Worm (Caenorhabditis elegans) whole organism, young adult: ENCODE measurements around the gene hphd-1.

Experiments used
- C17E4.6 ChIP-seq: fragments of 200-800 bp; sonication (Bioruptor generic); IDR thresholded peaks from 2 replicates; pipeline ENCODE4 v1.3.6; 2022; ENCODE audit warnings: missing genetic modification reagents, missing genetic modification characterization, missing compliant biosample characterization
- athp-1 ChIP-seq: sonication (generic microtip); optimal IDR thresholded peaks from 2 replicates; lab custom pipeline; 2017; ENCODE audit warnings: mild to moderate bottlenecking, missing genetic modification characterization, missing compliant biosample characterization
- mel-28 ChIP-seq: sonication (generic microtip); optimal IDR thresholded peaks from 2 replicates; lab custom pipeline; 2016; ENCODE audit warnings: borderline replicate concordance, mild to moderate bottlenecking, missing genetic modification characterization, missing compliant biosample characterization

hphd-1 gene

DNA sequence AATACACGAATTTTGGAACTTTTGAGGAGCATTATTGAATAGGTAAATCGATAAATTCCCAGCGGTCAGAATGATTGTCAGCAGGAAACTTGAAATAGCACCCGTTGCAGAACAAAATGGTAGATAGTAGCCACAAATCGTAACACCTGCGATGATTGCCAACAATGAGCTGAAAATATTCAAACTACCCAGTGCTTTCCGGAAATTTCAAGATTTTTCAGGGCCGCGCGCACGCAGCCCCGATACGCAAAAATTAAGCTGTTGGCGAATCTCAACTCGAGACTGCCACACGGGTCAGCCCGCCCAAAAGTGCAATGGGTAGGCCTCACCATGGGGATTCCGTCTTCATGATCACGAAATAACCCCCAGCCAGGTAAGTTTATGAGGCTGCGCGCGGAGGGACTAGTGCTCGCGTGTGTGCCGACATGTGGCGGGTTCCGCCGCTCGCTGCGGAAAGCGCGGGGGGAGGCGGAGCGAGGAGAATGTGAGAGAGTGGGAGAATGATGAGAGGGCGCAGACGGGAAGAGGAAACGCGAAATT, 51.7 kb downstream of the hphd-1 start (continued):
- TF ChIP-seq mel-28 (tag; lab: Kevin White, UChicago) (peak; percentile 92), C17E4.6 (GFP tag; lab: Robert Waterston, UW) (peak; percentile 85), athp-1 (tag; lab: Kevin White, UChicago) (peak; percentile 94)
